Worm (Caenorhabditis elegans) whole organism, L3 larva: ENCODE results near the gene Y60C6A.2.
A peak's percentile ranks its signal among the peaks of the same experiment; 100 is the strongest.

Experiments
- ZK546.5 ChIP-seq: sonication (generic microtip); optimal IDR thresholded peaks from 2 replicates; lab custom pipeline; 2017; ENCODE audit warnings: missing biosample characterization, missing genetic modification characterization
- ama-1 ChIP-seq: fragments of 150-350 bp; optimal IDR thresholded peaks from 2 replicates; lab custom pipeline; 2018
- ceh-28 ChIP-seq: fragments of 150-350 bp; optimal IDR thresholded peaks from 2 replicates; lab custom pipeline; 2014; ENCODE audit warnings: missing biosample characterization, missing genetic modification reagents, missing genetic modification characterization
- ceh-82 ChIP-seq: fragments of 150-350 bp; optimal IDR thresholded peaks from 2 replicates; lab custom pipeline; 2014; ENCODE audit warnings: missing biosample characterization, missing genetic modification characterization
- ceh-9 ChIP-seq: sonication (generic microtip); optimal IDR thresholded peaks from 2 replicates; lab custom pipeline; 2018; ENCODE audit warnings: missing biosample characterization, missing genetic modification characterization
- daf-12 ChIP-seq: fragments of 150-350 bp; optimal IDR thresholded peaks from 2 replicates; lab custom pipeline; 2014; ENCODE audit warnings: missing biosample characterization, missing genetic modification reagents, missing genetic modification characterization
- egl-27 ChIP-seq: sonication (generic microtip); optimal IDR thresholded peaks from 4 replicates; lab custom pipeline; 2017; ENCODE audit warnings: missing biosample characterization, missing genetic modification reagents, missing genetic modification characterization
- egl-5 ChIP-seq: fragments of 150-350 bp; optimal IDR thresholded peaks from 2 replicates; lab custom pipeline; 2017; ENCODE audit warnings: missing biosample characterization, missing genetic modification reagents, missing genetic modification characterization, inconsistent platforms
- elt-1 ChIP-seq: fragments of 150-350 bp; optimal IDR thresholded peaks from 2 replicates; lab custom pipeline; 2014; ENCODE audit warnings: missing biosample characterization, missing genetic modification characterization
- elt-2 ChIP-seq: sonication (generic microtip); optimal IDR thresholded peaks from 2 replicates; lab custom pipeline; 2016; ENCODE audit warnings: missing genetic modification reagents, mild to moderate bottlenecking, missing genetic modification characterization, missing compliant biosample characterization
- elt-3 ChIP-seq, 3 experiments: fragments of 150-350 bp in 1 of 3; sonication (generic microtip) in 2 of 3; optimal IDR thresholded peaks; 2 replicates in 2 of 3; 4 replicates in 1 of 3; lab custom pipeline; 2014 to 2017; ENCODE audit warnings: missing biosample characterization in 3 of 3, missing genetic modification characterization in 3 of 3
- fkh-2 ChIP-seq: fragments of 150-350 bp; optimal IDR thresholded peaks from 2 replicates; lab custom pipeline; 2014; ENCODE audit warnings: missing biosample characterization, missing genetic modification reagents, missing genetic modification characterization
- hmg-11 ChIP-seq: sonication (generic microtip); optimal IDR thresholded peaks from 2 replicates; lab custom pipeline; 2016; ENCODE audit warnings: missing genetic modification characterization, missing compliant biosample characterization
- jun-1 ChIP-seq: fragments of 150-350 bp; optimal IDR thresholded peaks from 2 replicates; lab custom pipeline; 2014; ENCODE audit warnings: missing biosample characterization, missing genetic modification reagents, missing genetic modification characterization
- lin-15B ChIP-seq: fragments of 150-350 bp; optimal IDR thresholded peaks from 2 replicates; lab custom pipeline; 2014; ENCODE audit warnings: missing biosample characterization, missing genetic modification characterization
- mdl-1 ChIP-seq: fragments of 150-350 bp; optimal IDR thresholded peaks from 2 replicates; lab custom pipeline; 2014; ENCODE audit warnings: missing biosample characterization, missing genetic modification characterization
- mml-1 ChIP-seq: fragments of 150-350 bp; sonication (generic microtip); optimal IDR thresholded peaks from 3 replicates; lab custom pipeline; 2014; ENCODE audit warnings: missing biosample characterization, missing genetic modification characterization
- nhr-11 ChIP-seq: fragments of 150-350 bp; optimal IDR thresholded peaks from 2 replicates; lab custom pipeline; 2014; ENCODE audit warnings: missing biosample characterization, missing genetic modification characterization
- nhr-12 ChIP-seq: fragments of 150-350 bp; optimal IDR thresholded peaks from 2 replicates; lab custom pipeline; 2014; ENCODE audit warnings: missing biosample characterization, missing genetic modification characterization
- nhr-237 ChIP-seq: fragments of 150-350 bp; optimal IDR thresholded peaks from 2 replicates; lab custom pipeline; 2014; ENCODE audit warnings: missing biosample characterization, missing genetic modification characterization
- nhr-25 ChIP-seq: sonication (generic microtip); optimal IDR thresholded peaks from 2 replicates; lab custom pipeline; 2017; ENCODE audit warnings: missing biosample characterization, missing genetic modification characterization
- nhr-28 ChIP-seq: fragments of 150-350 bp; optimal IDR thresholded peaks from 2 replicates; lab custom pipeline; 2014; ENCODE audit warnings: missing biosample characterization, missing genetic modification characterization
- nhr-43 ChIP-seq: sonication (generic microtip); optimal IDR thresholded peaks from 2 replicates; lab custom pipeline; 2016; ENCODE audit warnings: mild to moderate bottlenecking, missing genetic modification characterization, missing compliant biosample characterization; ENCODE audit not compliant: poor library complexity, severe bottlenecking
- nhr-67 ChIP-seq: fragments of 150-350 bp; optimal IDR thresholded peaks from 2 replicates; lab custom pipeline; 2014; ENCODE audit warnings: missing biosample characterization, missing genetic modification characterization
- nhr-76 ChIP-seq: fragments of 150-350 bp; sonication (generic microtip); optimal IDR thresholded peaks from 5 replicates; lab custom pipeline; 2014; ENCODE audit warnings: missing biosample characterization, missing genetic modification characterization
- nhr-77 ChIP-seq: fragments of 150-350 bp; optimal IDR thresholded peaks from 2 replicates; lab custom pipeline; 2014; ENCODE audit warnings: missing biosample characterization, missing genetic modification characterization
- pha-4 ChIP-seq: fragments of 150-350 bp; optimal IDR thresholded peaks from 2 replicates; lab custom pipeline; 2014; ENCODE audit warnings: missing biosample characterization, missing genetic modification reagents, missing genetic modification characterization
- pqm-1 ChIP-seq: fragments of 150-350 bp; optimal IDR thresholded peaks from 2 replicates; lab custom pipeline; 2017; ENCODE audit warnings: missing biosample characterization, missing genetic modification characterization, inconsistent platforms
- sea-2 ChIP-seq: fragments of 150-350 bp; sonication (generic microtip); optimal IDR thresholded peaks from 4 replicates; lab custom pipeline; 2014; ENCODE audit warnings: missing biosample characterization, missing genetic modification reagents, missing genetic modification characterization
- skn-1 ChIP-seq: fragments of 150-350 bp; optimal IDR thresholded peaks from 2 replicates; lab custom pipeline; 2014; ENCODE audit warnings: missing biosample characterization, missing genetic modification characterization
- tbx-2 ChIP-seq: sonication (generic microtip); optimal IDR thresholded peaks from 2 replicates; lab custom pipeline; 2016; ENCODE audit warnings: mild to moderate bottlenecking, missing genetic modification characterization, missing compliant biosample characterization
- unc-39 ChIP-seq: sonication (generic microtip); optimal IDR thresholded peaks from 4 replicates; lab custom pipeline; 2017; ENCODE audit warnings: missing biosample characterization, missing genetic modification characterization
- unc-62 ChIP-seq: fragments of 150-350 bp; sonication (generic microtip); optimal IDR thresholded peaks from 4 replicates; lab custom pipeline; 2014; ENCODE audit warnings: missing biosample characterization, missing genetic modification reagents, missing genetic modification characterization
- zag-1 ChIP-seq: fragments of 150-350 bp; optimal IDR thresholded peaks from 2 replicates; lab custom pipeline; 2014; ENCODE audit warnings: missing biosample characterization, missing genetic modification characterization
- ztf-4 ChIP-seq: fragments of 150-350 bp; optimal IDR thresholded peaks from 2 replicates; lab custom pipeline; 2014; ENCODE audit warnings: missing biosample characterization, missing genetic modification characterization

Gene Y60C6A.2

DNA sequence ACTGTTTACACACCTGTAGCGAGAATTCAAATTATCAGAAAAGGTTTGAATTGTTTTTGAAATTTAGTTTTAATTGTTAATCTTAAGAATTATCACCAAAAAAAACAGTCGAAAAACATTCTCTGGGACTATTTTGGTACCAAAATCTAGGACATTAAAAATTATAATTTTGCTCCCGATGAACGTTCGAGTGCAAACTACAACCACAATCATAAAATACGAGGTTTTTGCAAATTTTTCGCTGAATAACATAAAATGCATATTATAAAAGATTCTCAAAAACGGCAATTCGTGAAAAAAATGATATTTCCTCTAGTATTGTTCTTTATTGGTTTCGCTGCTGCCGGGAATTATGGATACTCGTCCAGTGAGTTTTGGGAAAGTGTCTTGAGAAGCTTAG is 5.1 kb upstream of the Y60C6A.2 start, which contains the start of gene R02F11.12:
Gene R02F11.12, plus strand, starts transcription at position 301 of the 400 bp plus-strand sequence.
- no peak for TF ChIP-seq daf-12
- TF ChIP-seq nhr-43 = no peak
- no peak for TF ChIP-seq egl-27 (tag; lab: Kevin White, UChicago)
- no peak for TF ChIP-seq nhr-237 (tag; lab: Kevin White, UChicago)
- TF ChIP-seq elt-3 (tag; optimal IDR thresholded peaks at IDR 0.05; lab: Kevin White, UChicago) = no peak
- no peak for TF ChIP-seq nhr-67
- no peak for TF ChIP-seq pqm-1 (tag; lab: Kevin White, UChicago)
- no peak for TF ChIP-seq ceh-28 (tag; lab: Kevin White, UChicago)
- no peak for TF ChIP-seq lin-15B (tag; lab: Kevin White, UChicago)
- TF ChIP-seq jun-1 (tag; lab: Kevin White, UChicago) = no peak
- TF ChIP-seq sea-2 = no peak
- TF ChIP-seq, all 47 proteins: peak for 0

DNA sequence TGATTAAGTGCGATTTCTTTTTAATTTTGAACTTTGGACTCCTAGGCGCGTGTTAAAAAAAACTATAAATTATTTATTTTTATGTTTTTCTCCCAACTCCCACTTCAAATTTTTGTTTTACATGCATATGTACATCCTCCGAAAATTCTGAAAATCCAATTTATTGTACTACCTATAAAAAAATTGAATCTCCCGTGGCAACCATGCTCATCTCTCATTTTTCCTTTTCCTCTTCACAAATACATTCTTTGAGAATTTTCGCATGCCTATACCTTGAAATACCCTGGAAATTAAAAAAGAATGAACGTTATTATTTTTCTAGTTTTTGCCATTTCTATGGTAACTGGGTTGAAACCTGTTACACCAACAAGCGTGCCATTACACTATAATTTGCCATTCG is 3.6 kb upstream of the Y60C6A.2 start, which contains the start of gene R02F11.10:
Gene R02F11.10, plus strand, starts transcription at position 301 of the 400 bp plus-strand sequence.
- TF ChIP-seq skn-1 = no peak
- no peak for TF ChIP-seq nhr-67
- no peak for TF ChIP-seq ZK546.5 (tag; lab: Kevin White, UChicago)
- TF ChIP-seq ztf-4 = no peak
- no peak for TF ChIP-seq nhr-28 (tag; lab: Kevin White, UChicago)
- no peak for TF ChIP-seq ceh-9
- TF ChIP-seq hmg-11 (tag; lab: Kevin White, UChicago) = no peak
- TF ChIP-seq nhr-76 (tag; lab: Kevin White, UChicago) = no peak
- no peak for TF ChIP-seq nhr-77 (tag; lab: Kevin White, UChicago)
- no peak for TF ChIP-seq nhr-25
- TF ChIP-seq fkh-2 (tag; lab: Kevin White, UChicago) = no peak
- no peak for TF ChIP-seq tbx-2 (tag; lab: Kevin White, UChicago)
- no peak for TF ChIP-seq unc-39 (tag; lab: Kevin White, UChicago)

DNA sequence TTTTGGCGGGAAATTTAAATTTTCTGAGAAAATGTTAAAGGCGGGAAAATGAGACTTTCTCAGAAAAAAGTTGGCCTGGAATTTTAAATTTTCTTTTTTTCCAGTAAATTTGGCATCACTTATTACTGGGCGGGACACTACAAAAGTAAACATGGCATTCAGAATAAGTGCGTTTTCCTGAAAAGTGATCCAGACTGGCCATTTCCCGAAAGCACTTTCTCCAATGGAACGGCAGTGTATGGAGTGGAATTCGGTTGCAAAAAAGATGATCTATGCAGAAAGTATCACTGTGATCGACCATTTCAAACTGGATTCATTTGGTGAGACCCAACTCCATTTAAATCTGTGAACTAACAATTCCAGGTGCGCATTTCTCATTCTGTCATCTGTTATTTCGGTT is 2.6 kb upstream of the Y60C6A.2 start:
- TF ChIP-seq skn-1 (no peak), egl-27 (tag; lab: Kevin White, UChicago) (no peak)

DNA sequence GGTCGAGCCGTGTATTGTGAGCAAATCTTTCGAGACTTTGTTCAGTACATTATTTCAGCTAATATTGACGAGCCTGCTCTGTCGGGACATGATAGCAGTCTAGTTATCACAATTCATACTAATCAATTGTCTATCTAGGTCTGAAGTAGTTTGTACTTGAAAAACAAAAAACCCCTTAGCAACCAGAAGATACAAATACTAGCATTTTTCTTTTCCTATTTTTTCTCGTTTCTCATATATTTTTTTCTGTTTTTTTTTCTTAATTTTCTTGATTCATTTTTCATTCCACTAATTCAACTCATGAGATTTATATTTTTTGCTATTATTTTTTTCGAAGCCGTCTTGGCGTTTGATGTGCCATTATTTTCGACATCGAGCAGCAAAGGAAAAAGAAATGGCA is 1.9 kb upstream of the Y60C6A.2 start, which contains the start of gene R02F11.9:
Gene R02F11.9, plus strand, starts transcription at position 301 of the 400 bp plus-strand sequence.
- TF ChIP-seq ztf-4 = no peak
- TF ChIP-seq tbx-2 (tag; lab: Kevin White, UChicago) = no peak
- no peak for TF ChIP-seq ama-1 (lab: Kevin White, UChicago)
- TF ChIP-seq jun-1 (tag; lab: Kevin White, UChicago) = no peak
- TF ChIP-seq mdl-1 (tag; lab: Kevin White, UChicago) = no peak
- no peak for TF ChIP-seq ceh-82 (tag; lab: Kevin White, UChicago)
- no peak for TF ChIP-seq skn-1
- no peak for TF ChIP-seq elt-3 (tag; optimal IDR thresholded peaks at IDR 0.05; lab: Kevin White, UChicago)
- TF ChIP-seq unc-62 (GFP tag; lab: Kevin White, UChicago) = no peak
- TF ChIP-seq nhr-67 = no peak
- no peak for TF ChIP-seq lin-15B (tag; lab: Kevin White, UChicago)
- no peak for TF ChIP-seq pha-4

DNA sequence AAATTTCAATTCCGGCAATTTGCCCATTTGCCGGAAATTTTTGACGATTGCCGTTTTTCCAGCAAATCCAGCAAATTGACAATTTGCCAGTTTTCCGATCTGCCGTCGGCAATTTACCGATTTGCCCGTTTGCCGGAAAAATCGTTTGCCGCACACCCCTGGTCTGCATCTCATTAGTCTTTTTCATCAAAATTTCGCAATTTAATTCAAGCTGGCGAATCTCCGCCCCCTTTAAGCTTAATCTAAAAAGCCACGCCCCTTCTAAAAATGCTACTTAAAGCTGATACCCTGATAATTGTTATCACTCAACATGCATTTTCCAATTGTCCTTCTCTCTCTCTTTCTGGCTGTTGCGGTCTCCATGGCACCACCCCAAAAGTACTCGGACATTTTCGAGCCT is 1.9 kb downstream of the Y60C6A.2 start, which contains the start of gene Y60C6A.1:
Gene Y60C6A.1, plus strand, starts transcription at position 301 of the 400 bp plus-strand sequence.
- no peak for TF ChIP-seq pha-4
- TF ChIP-seq zag-1 (tag; lab: Kevin White, UChicago) = no peak
- no peak for TF ChIP-seq jun-1 (tag; lab: Kevin White, UChicago)
- TF ChIP-seq ZK546.5 (tag; lab: Kevin White, UChicago) = no peak
- TF ChIP-seq nhr-11 (tag; lab: Kevin White, UChicago) = no peak
- TF ChIP-seq elt-1 (tag; lab: Kevin White, UChicago) = no peak
- no peak for TF ChIP-seq skn-1
- no peak for TF ChIP-seq nhr-12 (tag; lab: Kevin White, UChicago)
- TF ChIP-seq unc-39 (tag; lab: Kevin White, UChicago) = no peak
- no peak for TF ChIP-seq ama-1 (lab: Kevin White, UChicago)

DNA sequence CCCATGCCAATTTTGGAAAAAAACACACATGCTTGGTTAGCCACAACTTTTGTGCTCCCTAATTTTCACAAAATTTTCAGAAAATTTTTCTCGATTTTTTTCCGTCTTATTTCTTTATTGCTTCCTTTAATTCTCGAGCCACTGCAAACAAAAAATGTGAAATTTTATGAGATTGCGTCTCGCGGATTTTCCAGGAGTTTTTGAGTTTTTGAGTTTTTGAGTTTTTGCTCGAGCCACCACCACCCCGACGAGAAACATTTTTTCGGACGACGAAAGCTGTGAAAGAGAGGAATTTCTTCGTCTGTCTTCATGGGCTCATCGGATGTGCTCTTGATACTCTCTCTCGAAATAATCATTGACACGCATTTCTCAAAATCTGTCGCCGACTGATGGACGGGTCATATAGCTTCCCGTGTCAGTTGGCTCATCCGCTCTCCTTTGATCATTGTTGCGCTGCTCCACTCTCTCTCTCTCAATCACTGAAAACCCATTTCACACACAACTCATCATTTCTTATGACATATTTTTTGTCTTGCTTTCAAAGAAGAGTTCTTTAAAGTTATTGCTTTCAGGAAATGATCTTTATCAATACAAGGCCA is 7.7 kb downstream of the Y60C6A.2 start, which contains the start of gene C18G1.1:
Gene C18G1.1, plus strand, starts transcription at position 573 of the 599 bp plus-strand sequence.
- no peak for TF ChIP-seq elt-2 (tag; lab: Kevin White, UChicago)
- no peak for TF ChIP-seq pqm-1 (tag; lab: Kevin White, UChicago)
- no peak for TF ChIP-seq ceh-9
- TF ChIP-seq egl-5 = peak; percentile 37
- no peak for TF ChIP-seq mml-1
